2 worm cellular contexts compared by ENCODE assay signal in the genomic region with DNA sequence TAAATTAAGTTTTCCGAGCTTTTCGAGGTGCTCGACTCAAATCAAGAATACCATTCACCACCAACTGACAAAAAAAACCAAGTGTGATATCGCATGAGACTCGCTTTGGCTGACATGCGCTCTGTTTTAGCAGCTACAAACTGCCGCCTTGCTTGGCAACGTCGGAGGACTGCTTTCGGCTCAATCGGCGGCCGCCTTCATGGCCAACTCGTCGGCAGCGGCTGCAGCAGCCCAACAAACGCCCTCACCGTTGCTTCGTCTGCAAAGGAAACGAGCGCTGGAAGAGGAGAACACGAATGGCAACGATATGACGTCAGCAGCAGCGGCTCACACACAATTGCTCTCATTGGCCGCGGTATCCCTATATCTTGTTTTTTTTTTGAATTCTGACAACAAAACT.
TF ChIP-seq lines count a peak whose summit lies in the region.

No protein-coding gene starts in this region.

TF ChIP-seq in whole organism, L4 larva, 104 proteins besides CTCF, POLR2A, EP300 and RAD21:
- no peak for TF ChIP-seq F49E8.2 (tag; optimal IDR thresholded peaks at IDR 0.05; lab: Kevin White, UChicago; ENCODE audit: borderline replicate concordance)
- no peak for TF ChIP-seq madf-9 (GFP tag; conservative IDR thresholded peaks at IDR 0.05; lab: Robert Waterston, UW)
- TF ChIP-seq set-16 (GFP tag; IDR thresholded peaks at IDR 0.05; lab: Robert Waterston, UW), result peak; percentile 84
- 0 out of 2 replicates have a peak, but pooled peaks have one; percentile 35 for TF ChIP-seq egl-43 (GFP tag; IDR thresholded peaks at IDR 0.05; lab: Robert Waterston, UW)
- TF ChIP-seq madf-5 (GFP tag; IDR thresholded peaks at IDR 0.05; lab: Robert Waterston, UW), result no peak

TF ChIP-seq in whole organism, young adult, 124 proteins besides CTCF, POLR2A, EP300 and RAD21:
- TF ChIP-seq zfh-2 (GFP tag; conservative IDR thresholded peaks at IDR 0.05; lab: Robert Waterston, UW) (peak; percentile 94), egrh-3 (GFP tag; IDR thresholded peaks at IDR 0.05; lab: Robert Waterston, UW) (peak; percentile 75), dpl-1 (GFP tag; optimal IDR thresholded peaks at IDR 0.05; lab: Kevin White, UChicago) (no peak)
